Fruit fly (Drosophila melanogaster): ENCODE data around the gene stx.

The stx gene

DNA sequence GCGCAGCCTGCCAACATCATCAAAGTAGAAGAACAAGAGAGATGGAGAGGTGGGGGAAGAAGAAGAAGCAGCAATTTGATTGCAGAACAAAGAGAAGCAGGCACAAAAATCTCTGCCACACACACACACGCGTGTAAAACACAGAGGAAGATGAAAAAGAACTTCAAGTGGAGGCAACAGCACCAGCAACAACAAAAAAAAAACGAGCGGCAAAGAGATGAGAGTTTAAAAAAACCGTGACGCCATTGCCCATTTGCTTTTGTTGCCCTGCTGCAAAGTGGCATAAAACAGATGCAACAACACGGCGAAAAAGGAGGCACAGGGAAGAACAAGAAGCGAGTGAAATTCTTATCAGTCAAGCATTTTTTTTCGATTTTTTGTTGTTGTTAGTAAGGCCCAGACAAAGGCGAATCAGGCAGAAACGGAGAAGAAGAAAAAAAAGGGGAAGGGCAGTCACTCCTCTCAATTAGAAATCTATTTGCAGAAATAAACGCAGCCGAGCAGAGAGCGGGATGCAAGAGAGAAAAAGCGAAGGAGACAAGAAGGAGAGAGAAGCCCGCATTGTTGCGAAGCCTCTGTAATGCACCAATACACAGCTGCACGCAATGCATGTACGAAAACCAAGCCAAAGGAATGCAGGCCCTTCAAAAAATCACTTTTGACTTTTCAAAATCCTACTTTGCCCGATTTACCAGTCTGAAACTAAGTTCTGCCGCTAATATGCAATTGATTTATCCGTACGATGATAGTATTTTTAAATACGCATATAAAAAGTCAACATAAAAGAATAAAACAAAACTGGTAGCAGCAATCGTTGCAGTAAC, 2.8 kb downstream of the stx start (continued):
- no peak for TF ChIP-seq Hr4 (GFP tag; optimal IDR thresholded peaks at IDR 0.05)
- TF ChIP-seq Hr39 (GFP tag; optimal IDR thresholded peaks at IDR 0.05) = no peak
- TF ChIP-seq fkh (GFP tag; optimal IDR thresholded peaks at IDR 0.05) = no peak
- TF ChIP-seq cyc (GFP tag; optimal IDR thresholded peaks at IDR 0.05) = no peak
- peak; percentile 7 for TF ChIP-seq CG3919 (GFP tag; optimal IDR thresholded peaks at IDR 0.05)
- no peak for TF ChIP-seq CG11902 (GFP tag; optimal IDR thresholded peaks at IDR 0.05)
- TF ChIP-seq CG34406 (GFP tag; optimal IDR thresholded peaks at IDR 0.05) = no peak
- TF ChIP-seq Ets21C (GFP tag; optimal IDR thresholded peaks at IDR 0.05) = no peak
- TF ChIP-seq fd59A (GFP tag; optimal IDR thresholded peaks at IDR 0.05) = no peak
- TF ChIP-seq CG31627 (GFP tag; optimal IDR thresholded peaks at IDR 0.05) = no peak

- no peak for TF ChIP-seq OdsH (GFP tag; optimal IDR thresholded peaks at IDR 0.05)
- no peak for TF ChIP-seq CG31627 (GFP tag; optimal IDR thresholded peaks at IDR 0.05)
- TF ChIP-seq CG4318 (GFP tag; optimal IDR thresholded peaks at IDR 0.05) = no peak
- no peak for TF ChIP-seq Sox15 (GFP tag; optimal IDR thresholded peaks at IDR 0.05)
- TF ChIP-seq CG8319 (GFP tag; optimal IDR thresholded peaks at IDR 0.05) = no peak
- no peak for TF ChIP-seq Hr4 (GFP tag; optimal IDR thresholded peaks at IDR 0.05)
- TF ChIP-seq CG3919 (GFP tag; optimal IDR thresholded peaks at IDR 0.05) = no peak
- no peak for TF ChIP-seq Gug (GFP tag; IDR thresholded peaks at IDR 0.05)
- no peak for TF ChIP-seq eg (GFP tag; IDR thresholded peaks at IDR 0.05)
- TF ChIP-seq salr (GFP tag; optimal IDR thresholded peaks at IDR 0.05) = no peak
- peak; percentile 8 for TF ChIP-seq CG6808 (GFP tag; optimal IDR thresholded peaks at IDR 0.05)
- TF ChIP-seq Ets96B (tag; optimal IDR thresholded peaks at IDR 0.05) = peak; percentile 2
- TF ChIP-seq CG32006 (GFP tag; optimal IDR thresholded peaks at IDR 0.05) = no peak
- no peak for TF ChIP-seq pdm3 (GFP tag; optimal IDR thresholded peaks at IDR 0.05)
- TF ChIP-seq Hr39 (GFP tag; optimal IDR thresholded peaks at IDR 0.05) = no peak
- no peak for TF ChIP-seq spab (GFP tag; optimal IDR thresholded peaks at IDR 0.05)
- TF ChIP-seq CG8119 (GFP tag; IDR thresholded peaks at IDR 0.05) = no peak
- no peak for TF ChIP-seq fkh (GFP tag; optimal IDR thresholded peaks at IDR 0.05)
- no peak for TF ChIP-seq Blimp-1 (GFP tag; optimal IDR thresholded peaks at IDR 0.05)
- TF ChIP-seq fd85E (GFP tag; optimal IDR thresholded peaks at IDR 0.05) = no peak
- TF ChIP-seq CG16779 (tag; optimal IDR thresholded peaks at IDR 0.05) = peak; percentile 1
- TF ChIP-seq CG11294 (GFP tag; IDR thresholded peaks at IDR 0.05) = no peak
- TF ChIP-seq CG11762 (GFP tag; optimal IDR thresholded peaks at IDR 0.05; ENCODE audit: insufficient read depth) = no peak
- no peak for TF ChIP-seq Eip93F (GFP tag; optimal IDR thresholded peaks at IDR 0.05)
- TF ChIP-seq CG6276 (GFP tag; optimal IDR thresholded peaks at IDR 0.05) = no peak
- TF ChIP-seq cyc (GFP tag; optimal IDR thresholded peaks at IDR 0.05) = no peak
- peak; percentile 41 to 62 for TF ChIP-seq ss (GFP tag; optimal IDR thresholded peaks at IDR 0.05)
- TF ChIP-seq vri (GFP tag; optimal IDR thresholded peaks at IDR 0.05) = no peak
- peak; percentile 14 for TF ChIP-seq topi (GFP tag; optimal IDR thresholded peaks at IDR 0.05)
- TF ChIP-seq esn (GFP tag; optimal IDR thresholded peaks at IDR 0.05) = no peak
- TF ChIP-seq CG6792 (GFP tag; optimal IDR thresholded peaks at IDR 0.05) = no peak
- TF ChIP-seq CG3032 (tag; optimal IDR thresholded peaks at IDR 0.05) = peak; percentile 39
- no peak for TF ChIP-seq CG15336 (GFP tag; IDR thresholded peaks at IDR 0.05)
- TF ChIP-seq net (GFP tag; optimal IDR thresholded peaks at IDR 0.05) = no peak
- peak; percentile 38; the same call in 1 of the 3 replicates for TF ChIP-seq CG6163 (GFP tag; IDR thresholded peaks at IDR 0.05)
- TF ChIP-seq fd59A (GFP tag; optimal IDR thresholded peaks at IDR 0.05) = no peak
- TF ChIP-seq CG1621 (tag; optimal IDR thresholded peaks at IDR 0.05) = no peak
- TF ChIP-seq CG8632 (GFP tag; optimal IDR thresholded peaks at IDR 0.05) = no peak
- no peak for TF ChIP-seq CG7368 (GFP tag; optimal IDR thresholded peaks at IDR 0.05)
- TF ChIP-seq CG6854 (GFP tag; optimal IDR thresholded peaks at IDR 0.05) = no peak
- peak; percentile 62 for TF ChIP-seq svp (GFP tag)
- peak; percentile 25 for TF ChIP-seq CG10631 (GFP tag; optimal IDR thresholded peaks at IDR 0.05)
- no peak for TF ChIP-seq Ets21C (GFP tag; optimal IDR thresholded peaks at IDR 0.05)
- TF ChIP-seq CG9139 (GFP tag; optimal IDR thresholded peaks at IDR 0.05) = no peak
- peak; percentile 17 for TF ChIP-seq CG10669 (GFP tag; optimal IDR thresholded peaks at IDR 0.05)
Observed at dm6 chrX:10740953-10741500, 3.7 kb downstream of the stx start.
